Fruit fly (Drosophila melanogaster): ENCODE measurements around the gene CG43336.

CG43336 gene

dm6 chr3R:15676186-15677073 lies 39.5 kb downstream of the CG43336 start (continued):
- peak; percentile 31 for TF ChIP-seq slp2 (GFP tag; optimal IDR thresholded peaks at IDR 0.05)
- TF ChIP-seq Eip74EF (GFP tag; optimal IDR thresholded peaks at IDR 0.05), result peak in 1 of 2 experiments; percentile 33
- peak; percentile 63 for TF ChIP-seq bab2 (GFP tag; optimal IDR thresholded peaks at IDR 0.05)
- TF ChIP-seq CG12155 (GFP tag; optimal IDR thresholded peaks at IDR 0.05), result no peak
- TF ChIP-seq fd64A (GFP tag; optimal IDR thresholded peaks at IDR 0.05), result peak; percentile 38
- TF ChIP-seq CG12391 (tag; optimal IDR thresholded peaks at IDR 0.05), result peak; percentile 68
- no peak for TF ChIP-seq CG7928 (GFP tag; optimal IDR thresholded peaks at IDR 0.05)
- 0 out of 2 replicates have a peak, but pooled peaks have one; percentile 27 for TF ChIP-seq CkIIα-i1 (GFP tag; IDR thresholded peaks at IDR 0.05)
- peak; percentile 23 for TF ChIP-seq Myb (GFP tag; optimal IDR thresholded peaks at IDR 0.05)
- no peak for TF ChIP-seq toy (GFP tag; IDR thresholded peaks at IDR 0.05)
- peak; percentile 63 for TF ChIP-seq stwl (tag; optimal IDR thresholded peaks at IDR 0.05)
- TF ChIP-seq CG32532 (GFP tag; IDR thresholded peaks at IDR 0.05), result peak; percentile 30; the same call in 1 of the 2 replicates
- no peak for TF ChIP-seq Sry-δ (GFP tag; optimal IDR thresholded peaks at IDR 0.05)
- no peak for TF ChIP-seq HLHmδ (GFP tag; optimal IDR thresholded peaks at IDR 0.05)
- TF ChIP-seq CG2678 (tag; optimal IDR thresholded peaks at IDR 0.05), result peak; percentile 38
- TF ChIP-seq Sox100B (GFP tag; optimal IDR thresholded peaks at IDR 0.05), result peak; percentile 27
- peak; percentile 94 for TF ChIP-seq sens (GFP tag)
- TF ChIP-seq CG17612 (GFP tag; IDR thresholded peaks at IDR 0.05), result no peak
- peak in 1 of 2 experiments; percentile 84 for TF ChIP-seq eve (GFP tag; optimal IDR thresholded peaks at IDR 0.05)
- peak; percentile 74 for TF ChIP-seq zfh1 (GFP tag; IDR thresholded peaks at IDR 0.05)
- TF ChIP-seq CG15696 (tag; optimal IDR thresholded peaks at IDR 0.05), result peak; percentile 4
- TF ChIP-seq lab (GFP tag; optimal IDR thresholded peaks at IDR 0.05), result peak; percentile 40
- no peak for TF ChIP-seq NC2β (GFP tag; optimal IDR thresholded peaks at IDR 0.05)
- no peak for TF ChIP-seq Doc3 (GFP tag; IDR thresholded peaks at IDR 0.05; ENCODE audit: partially characterized antibody)
- peak; percentile 53 for TF ChIP-seq tio (GFP tag; optimal IDR thresholded peaks at IDR 0.05)
- TF ChIP-seq CG2116 (GFP tag; optimal IDR thresholded peaks at IDR 0.05), result peak; percentile 76
- TF ChIP-seq Awh (GFP tag; IDR thresholded peaks at IDR 0.05), result peak; percentile 61
- peak; percentile 58 for TF ChIP-seq Blimp-1 (GFP tag; optimal IDR thresholded peaks at IDR 0.05)
- 0 out of 3 replicates have a peak, but pooled peaks have one; percentile 17 for TF ChIP-seq CG14050 (GFP tag; IDR thresholded peaks at IDR 0.05)
- no peak for TF ChIP-seq insv (GFP tag; optimal IDR thresholded peaks at IDR 0.05)
- TF ChIP-seq CG4424 (GFP tag; optimal IDR thresholded peaks at IDR 0.05), result peak; percentile 42
- TF ChIP-seq sob (GFP tag; IDR thresholded peaks at IDR 0.05), result no peak
- peak; percentile 2 for TF ChIP-seq tap (tag; optimal IDR thresholded peaks at IDR 0.05)
- peak; percentile 68 for TF ChIP-seq CG2712 (tag; optimal IDR thresholded peaks at IDR 0.05)
- TF ChIP-seq crc (GFP tag; optimal IDR thresholded peaks at IDR 0.05), result no peak
- TF ChIP-seq Doc2 (GFP tag; IDR thresholded peaks at IDR 0.05), result no peak
- peak; percentile 78 for TF ChIP-seq CG7745 (tag; optimal IDR thresholded peaks at IDR 0.05)
- TF ChIP-seq CG12236 (GFP tag; optimal IDR thresholded peaks at IDR 0.05), result peak; percentile 45
- TF ChIP-seq Hmr (GFP tag; optimal IDR thresholded peaks at IDR 0.05), result peak; percentile 27
- TF ChIP-seq NfI (GFP tag; optimal IDR thresholded peaks at IDR 0.05), result peak; percentile 27
- TF ChIP-seq Sin3A (optimal IDR thresholded peaks at IDR 0.05), result no peak
- TF ChIP-seq CG10462 (GFP tag; optimal IDR thresholded peaks at IDR 0.05), result peak; percentile 38
- TF ChIP-seq CG16813 (GFP tag; IDR thresholded peaks at IDR 0.05; ENCODE audit: partially characterized antibody), result no peak
- peak; percentile 10 for TF ChIP-seq gcm (GFP tag; optimal IDR thresholded peaks at IDR 0.05)
- no peak for TF ChIP-seq Adf1 (GFP tag; IDR thresholded peaks at IDR 0.05)
- TF ChIP-seq CG14710 (tag; optimal IDR thresholded peaks at IDR 0.05), result peak; percentile 28
- peak; percentile 39; the same call in 1 of the 3 replicates for TF ChIP-seq ken (GFP tag; IDR thresholded peaks at IDR 0.05)
- peak; percentile 52 for TF ChIP-seq ci (GFP tag; IDR thresholded peaks at IDR 0.05)
- peak; percentile 40 for TF ChIP-seq Lhr (GFP tag; optimal IDR thresholded peaks at IDR 0.05)
